Worm (Caenorhabditis elegans) whole organism, L4/young adult: Measurements from ENCODE around the gene F35H10.10.

Source experiments
- W03F9.2 ChIP-seq: fragments of 150-350 bp; optimal IDR thresholded peaks from 2 replicates; lab custom pipeline; 2014; ENCODE audit warnings: missing biosample characterization, missing genetic modification characterization
- dao-5 ChIP-seq: sonication (generic microtip); optimal IDR thresholded peaks from 2 replicates; lab custom pipeline; 2016; ENCODE audit warnings: missing genotype, missing genetic modification characterization, moderate library complexity, missing compliant biosample characterization
- him-1 ChIP-seq: sonication (generic microtip); optimal IDR thresholded peaks from 2 replicates; lab custom pipeline; 2016; ENCODE audit warnings: missing genotype, missing genetic modification reagents, missing genetic modification characterization, missing compliant biosample characterization

ce11 chrIV:8333954-8333987 lies 21.0 kb upstream of the F35H10.10 start, which contains the start of gene his-31:
- TF ChIP-seq W03F9.2 (tag; lab: Kevin White, UChicago) = no peak
- no peak for TF ChIP-seq him-1
- no peak for TF ChIP-seq dao-5 (tag; lab: Kevin White, UChicago)
